Fruit fly (Drosophila melanogaster): ENCODE measurements around the gene CtIP.
A peak's percentile ranks its signal among the peaks of the same experiment; 100 is the strongest.

DNA sequence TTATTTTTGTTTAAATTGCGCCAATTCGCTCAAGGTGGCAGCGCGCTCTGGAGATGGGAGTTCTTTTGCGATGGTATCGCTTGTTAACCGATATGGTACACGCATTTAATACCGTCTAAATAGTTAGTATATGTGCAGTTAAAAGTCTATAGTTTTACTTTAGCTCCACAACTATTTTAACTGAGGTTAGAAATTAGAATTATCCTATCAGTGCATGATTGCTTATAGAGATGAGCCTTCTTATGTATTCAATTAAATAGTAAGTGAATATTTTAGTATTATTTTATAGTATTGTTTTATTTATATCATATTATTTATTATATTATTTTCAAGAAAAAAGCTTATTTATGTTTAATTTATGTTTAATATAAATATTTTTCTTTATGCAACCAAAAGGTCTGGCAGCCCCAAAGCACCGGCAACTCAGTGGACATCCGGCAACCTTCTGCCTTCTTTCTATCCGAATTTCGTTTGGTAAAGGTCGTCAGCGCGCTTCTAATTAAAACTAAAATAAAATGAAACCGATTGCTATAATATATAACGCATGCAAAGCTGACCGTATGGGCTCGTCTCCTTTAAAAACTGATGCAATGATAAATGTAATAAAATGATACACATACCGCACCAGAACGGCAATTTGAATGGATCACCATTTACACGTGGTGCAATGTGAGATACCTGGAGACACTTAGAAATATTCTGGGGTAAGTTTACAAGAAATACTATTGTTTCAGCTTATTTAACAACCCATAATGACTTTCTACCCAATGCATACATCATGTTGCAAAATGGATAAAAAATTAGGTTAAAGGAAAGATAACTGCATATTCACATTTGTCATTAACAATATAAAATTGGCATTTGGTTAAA, 17.0 kb downstream of the CtIP start, which contains the start of gene CG5199:
- TF ChIP-seq Dip3 (GFP tag; optimal IDR thresholded peaks at IDR 0.05) (peak; percentile 24), TFAM (GFP tag; optimal IDR thresholded peaks at IDR 0.05) (no peak), CG7271 (tag; optimal IDR thresholded peaks at IDR 0.05) (no peak), CG4328 (GFP tag; optimal IDR thresholded peaks at IDR 0.05) (peak; percentile 54), tx (GFP tag; optimal IDR thresholded peaks at IDR 0.05) (no peak), HLH3B (GFP tag; IDR thresholded peaks at IDR 0.05) (peak; percentile 42; the same call in 1 of the 2 replicates), dati (GFP tag; IDR thresholded peaks at IDR 0.05) (no peak), CG4282 (GFP tag; optimal IDR thresholded peaks at IDR 0.05) (no peak), Blimp-1 (GFP tag; optimal IDR thresholded peaks at IDR 0.05) (peak; percentile 61)
